Worm (Caenorhabditis elegans): ENCODE measurements around the gene H12D21.9.

DNA sequence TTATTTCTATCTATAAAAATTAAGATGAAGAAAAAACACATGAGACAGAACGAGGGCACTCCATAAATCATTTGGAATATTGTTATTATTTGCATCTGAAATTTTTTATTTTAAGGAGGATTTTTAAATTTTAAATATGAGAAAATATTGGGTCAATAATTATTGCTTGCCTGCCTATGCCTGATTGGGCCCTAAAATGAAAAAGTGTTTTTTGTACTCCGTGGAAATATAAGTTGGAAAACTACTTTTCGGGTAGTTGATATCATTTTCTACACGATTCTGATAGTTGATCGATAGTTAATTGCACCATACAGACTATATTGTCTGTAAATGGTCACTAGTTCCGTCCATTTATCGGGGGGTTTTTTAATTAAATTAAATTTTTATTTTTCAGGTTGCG, 19.0 kb upstream of the H12D21.9 start, which contains the start of gene srg-55:
- TF ChIP-seq unc-62 (GFP tag; optimal IDR thresholded peaks at IDR 0.05 in 1 of 2) = no peak
- TF ChIP-seq unc-62 (tag; optimal IDR thresholded peaks at IDR 0.05) = no peak
- no peak for TF ChIP-seq ZK546.5 (tag; optimal IDR thresholded peaks at IDR 0.05)
- TF ChIP-seq nhr-237 (tag; optimal IDR thresholded peaks at IDR 0.05) = no peak
- no peak for TF ChIP-seq ztf-11 (tag; optimal IDR thresholded peaks at IDR 0.05)
- TF ChIP-seq skn-1 (tag; optimal IDR thresholded peaks at IDR 0.05) = no peak
- TF ChIP-seq F49E8.2 (tag; optimal IDR thresholded peaks at IDR 0.05; ENCODE audit: borderline replicate concordance) = no peak
- no peak for TF ChIP-seq zip-2 (tag; optimal IDR thresholded peaks at IDR 0.05)

Measured in whole organism, L4 larva.